Worm (Caenorhabditis elegans) whole organism, L1 larva: ENCODE measurements around the gene nhr-223.

Source experiments
- F16B12.6 ChIP-seq: fragments of 150-350 bp; optimal IDR thresholded peaks from 2 replicates; lab custom pipeline; 2014; ENCODE audit warnings: missing biosample characterization, missing genetic modification characterization
- lin-35 ChIP-seq, 2 experiments: fragments of 150-350 bp; optimal IDR thresholded peaks; 2 replicates each; lab custom pipeline; 2014; ENCODE audit warnings: missing biosample characterization in 2 of 2, missing genetic modification characterization in 2 of 2, missing genetic modification reagents in 2 of 2
- lsy-2 ChIP-seq, 2 experiments: fragments of 150-350 bp; optimal IDR thresholded peaks; 2 replicates each; lab custom pipeline; 2014; ENCODE audit warnings: missing biosample characterization in 2 of 2, missing genetic modification characterization in 2 of 2
- mdl-1 ChIP-seq, 2 experiments: fragments of 150-350 bp; optimal IDR thresholded peaks; 2 replicates each; lab custom pipeline; 2014 to 2017; ENCODE audit warnings: missing biosample characterization in 2 of 2, missing genetic modification characterization in 2 of 2, inconsistent platforms in 1 of 2
- mep-1 ChIP-seq: fragments of 150-350 bp; optimal IDR thresholded peaks from 2 replicates; lab custom pipeline; 2014; ENCODE audit warnings: missing biosample characterization, missing genetic modification characterization
- nhr-12 ChIP-seq: sonication (generic microtip); optimal IDR thresholded peaks from 2 replicates; lab custom pipeline; 2017; ENCODE audit warnings: missing biosample characterization, missing genetic modification characterization
- nhr-28 ChIP-seq: fragments of 150-350 bp; optimal IDR thresholded peaks from 2 replicates; lab custom pipeline; 2014; ENCODE audit warnings: missing biosample characterization, missing genetic modification characterization
- nhr-76 ChIP-seq: sonication (generic microtip); optimal IDR thresholded peaks from 2 replicates; lab custom pipeline; 2017; ENCODE audit warnings: missing biosample characterization, missing genetic modification characterization
- rnt-1 ChIP-seq: sonication (generic microtip); optimal IDR thresholded peaks from 2 replicates; lab custom pipeline; 2016; ENCODE audit warnings: mild to moderate bottlenecking, missing genetic modification characterization, moderate library complexity, missing compliant biosample characterization
- tbx-2 ChIP-seq: sonication (generic microtip); optimal IDR thresholded peaks from 2 replicates; lab custom pipeline; 2016; ENCODE audit warnings: missing genetic modification characterization, missing compliant biosample characterization
- unc-130 ChIP-seq: fragments of 150-350 bp; optimal IDR thresholded peaks from 2 replicates; lab custom pipeline; 2017; ENCODE audit warnings: missing biosample characterization, missing genetic modification characterization, inconsistent platforms

DNA sequence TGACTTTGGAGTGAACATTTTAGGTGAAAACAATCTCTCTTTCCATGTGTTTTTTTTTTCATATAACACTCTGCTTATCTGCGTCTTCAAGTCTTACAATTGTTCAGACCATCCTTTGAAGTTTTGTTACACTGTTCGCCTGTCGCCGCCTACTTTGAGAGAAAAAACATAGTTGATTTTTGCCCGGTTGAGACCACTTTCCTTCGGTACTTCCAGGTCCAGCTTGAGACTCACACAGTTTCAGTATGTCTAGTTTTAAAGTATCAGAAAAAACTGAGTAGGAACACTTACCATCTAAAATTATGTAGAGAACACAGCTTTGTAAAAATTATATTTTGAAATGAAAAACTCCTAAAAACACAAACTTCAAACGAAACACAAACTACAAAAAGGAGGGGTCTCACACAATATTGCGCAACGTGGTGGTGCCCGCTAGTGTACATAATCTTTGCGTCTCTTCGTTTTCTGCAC lies 19.8 kb downstream of the nhr-223 start, which contains the start of the genes fbxa-69 and F54B8.4:
- TF ChIP-seq F16B12.6, result no peak
- TF ChIP-seq mep-1 (tag; lab: Kevin White, UChicago), result no peak
- TF ChIP-seq lsy-2 (tag; optimal IDR thresholded peaks at IDR 0.05; lab: Kevin White, UChicago), result no peak
- TF ChIP-seq rnt-1 (tag; lab: Kevin White, UChicago), result no peak
- TF ChIP-seq lin-35 (GFP tag; optimal IDR thresholded peaks at IDR 0.05; lab: Kevin White, UChicago), result peak in 1 of 2 experiments; percentile 5
- no peak for TF ChIP-seq mdl-1 (tag; optimal IDR thresholded peaks at IDR 0.05; lab: Kevin White, UChicago)
- no peak for TF ChIP-seq nhr-76 (tag; lab: Kevin White, UChicago)
- no peak for TF ChIP-seq nhr-12 (tag; lab: Kevin White, UChicago)
- no peak for TF ChIP-seq tbx-2 (tag; lab: Kevin White, UChicago)
- TF ChIP-seq nhr-28 (tag; lab: Kevin White, UChicago), result no peak
- no peak for TF ChIP-seq unc-130 (tag; lab: Kevin White, UChicago)
